Worm (Caenorhabditis elegans) whole organism, L1 larva: Measurements from ENCODE around the gene ogdh-1.

ENCODE experiments used
- C04F5.9 ChIP-seq: sonication (generic microtip); optimal IDR thresholded peaks from 2 replicates; lab custom pipeline; 2016; ENCODE audit warnings: missing genetic modification characterization, missing compliant biosample characterization
- C16A3.4 ChIP-seq: fragments of 150-350 bp; optimal IDR thresholded peaks from 2 replicates; lab custom pipeline; 2014; ENCODE audit warnings: missing biosample characterization, missing genetic modification characterization
- F16B12.6 ChIP-seq: fragments of 150-350 bp; optimal IDR thresholded peaks from 2 replicates; lab custom pipeline; 2014; ENCODE audit warnings: missing biosample characterization, missing genetic modification characterization
- ceh-8 ChIP-seq: fragments of 200-800 bp; sonication (Bioruptor generic); optimal IDR thresholded peaks from 2 replicates; lab custom pipeline; 2018; ENCODE audit warnings: mild to moderate bottlenecking, missing genetic modification characterization, moderate library complexity, missing compliant biosample characterization
- ceh-90 ChIP-seq: sonication (generic microtip); optimal IDR thresholded peaks from 2 replicates; lab custom pipeline; 2016; ENCODE audit warnings: missing genetic modification characterization, missing compliant biosample characterization
- dpl-1 ChIP-seq, 3 experiments: fragments of 150-350 bp in 2 of 3; sonication (generic microtip) in 1 of 3; optimal IDR thresholded peaks; 2 replicates each; lab custom pipeline; 2014 to 2017; ENCODE audit warnings: missing biosample characterization in 3 of 3, missing genetic modification characterization in 3 of 3, missing genetic modification reagents in 3 of 3
- dsc-1 ChIP-seq: sonication (generic microtip); optimal IDR thresholded peaks from 2 replicates; lab custom pipeline; 2016; ENCODE audit warnings: mild to moderate bottlenecking, missing genetic modification characterization, missing compliant biosample characterization
- efl-1 ChIP-seq, 4 experiments: fragments of 150-350 bp; optimal IDR thresholded peaks in 3 of 4; peaks in 1 of 4; 1 replicate in 1 of 4; 2 replicates in 3 of 4; lab custom pipeline; 2014; ENCODE audit warnings: missing biosample characterization in 2 of 4, missing genetic modification characterization in 2 of 4, missing genetic modification reagents in 2 of 4
- efl-3 ChIP-seq: fragments of 200-800 bp; sonication (Bioruptor generic); optimal IDR thresholded peaks from 2 replicates; lab custom pipeline; 2018; ENCODE audit warnings: mild to moderate bottlenecking, missing genetic modification characterization, missing compliant biosample characterization
- egl-13 ChIP-seq: sonication (generic microtip); optimal IDR thresholded peaks from 2 replicates; lab custom pipeline; 2016; ENCODE audit warnings: missing genotype, missing genetic modification reagents, missing genetic modification characterization, missing compliant biosample characterization
- elt-2 ChIP-seq: sonication (generic microtip); optimal IDR thresholded peaks from 2 replicates; lab custom pipeline; 2016; ENCODE audit warnings: missing genetic modification characterization, mild to moderate bottlenecking, inconsistent platforms, missing compliant biosample characterization, missing genetic modification reagents
- ets-5 ChIP-seq: fragments of 200-800 bp; sonication (Bioruptor generic); IDR thresholded peaks from 2 replicates; pipeline ENCODE4 v1.3.6; 2022; ENCODE audit warnings: missing genetic modification characterization, missing compliant biosample characterization
- fkh-4 ChIP-seq: sonication (generic microtip); optimal IDR thresholded peaks from 2 replicates; lab custom pipeline; 2016; ENCODE audit warnings: missing compliant biosample characterization, missing genetic modification characterization, borderline replicate concordance
- fkh-8 ChIP-seq: sonication (generic microtip); optimal IDR thresholded peaks from 2 replicates; lab custom pipeline; 2016; ENCODE audit warnings: mild to moderate bottlenecking, missing genetic modification characterization, missing compliant biosample characterization
- grh-1 ChIP-seq: fragments of 200-800 bp; sonication (Bioruptor generic); IDR thresholded peaks from 2 replicates; pipeline ENCODE4 v1.3.6; 2022; ENCODE audit warnings: missing genetic modification reagents, missing genetic modification characterization, missing compliant biosample characterization
- irx-1 ChIP-seq: sonication (generic microtip); optimal IDR thresholded peaks from 2 replicates; lab custom pipeline; 2016; ENCODE audit warnings: missing genetic modification characterization, missing compliant biosample characterization
- isw-1 ChIP-seq: fragments of 200-800 bp; sonication (Bioruptor generic); IDR thresholded peaks from 2 replicates; pipeline ENCODE4 v1.3.6; 2022; ENCODE audit warnings: missing genetic modification characterization, missing compliant biosample characterization
- jun-1 ChIP-seq: fragments of 150-350 bp; optimal IDR thresholded peaks from 2 replicates; lab custom pipeline; 2014; ENCODE audit warnings: missing biosample characterization, missing genetic modification reagents, missing genetic modification characterization
- lin-13 ChIP-seq: fragments of 150-350 bp; optimal IDR thresholded peaks from 2 replicates; lab custom pipeline; 2014; ENCODE audit warnings: missing biosample characterization, missing genetic modification reagents, missing genetic modification characterization
- lin-14 ChIP-seq: fragments of 200-800 bp; sonication (Bioruptor generic); optimal IDR thresholded peaks from 2 replicates; lab custom pipeline; 2018; ENCODE audit warnings: mild to moderate bottlenecking, missing genetic modification characterization, moderate library complexity, missing compliant biosample characterization
- lin-15B ChIP-seq: fragments of 150-350 bp; sonication (generic microtip); optimal IDR thresholded peaks from 3 replicates; lab custom pipeline; 2014; ENCODE audit warnings: missing biosample characterization, missing genetic modification characterization
- lin-35 ChIP-seq, 2 experiments: fragments of 150-350 bp; optimal IDR thresholded peaks; 2 replicates each; lab custom pipeline; 2014; ENCODE audit warnings: missing biosample characterization in 2 of 2, missing genetic modification characterization in 2 of 2, missing genetic modification reagents in 2 of 2
- lin-39 ChIP-seq: fragments of 150-350 bp; optimal IDR thresholded peaks from 2 replicates; lab custom pipeline; 2014; ENCODE audit warnings: missing biosample characterization, missing genetic modification reagents, missing genetic modification characterization
- lir-3 ChIP-seq: sonication (generic microtip); optimal IDR thresholded peaks from 2 replicates; lab custom pipeline; 2016; ENCODE audit warnings: mild to moderate bottlenecking, missing genetic modification characterization, moderate library complexity, missing compliant biosample characterization; ENCODE audit not compliant: poor library complexity
- lsy-2 ChIP-seq, 2 experiments: fragments of 150-350 bp; optimal IDR thresholded peaks; 2 replicates each; lab custom pipeline; 2014; ENCODE audit warnings: missing biosample characterization in 2 of 2, missing genetic modification characterization in 2 of 2
- mab-9 ChIP-seq: fragments of 200-800 bp; sonication (Bioruptor generic); IDR thresholded peaks from 2 replicates; pipeline ENCODE4 v1.3.6; 2022; ENCODE audit warnings: missing genetic modification reagents, missing genetic modification characterization, missing compliant biosample characterization
- mep-1 ChIP-seq: fragments of 150-350 bp; optimal IDR thresholded peaks from 2 replicates; lab custom pipeline; 2014; ENCODE audit warnings: missing biosample characterization, missing genetic modification characterization
- nhr-11 ChIP-seq: fragments of 150-350 bp; optimal IDR thresholded peaks from 2 replicates; lab custom pipeline; 2014; ENCODE audit warnings: missing biosample characterization, missing genetic modification characterization
- nhr-19 ChIP-seq: fragments of 200-800 bp; sonication (Bioruptor generic); conservative IDR thresholded peaks from 2 replicates; pipeline ENCODE4 v1.3.6; 2022; ENCODE audit warnings: missing genetic modification characterization, missing compliant biosample characterization
- nhr-20 ChIP-seq: sonication (generic microtip); optimal IDR thresholded peaks from 2 replicates; lab custom pipeline; 2016; ENCODE audit warnings: mild to moderate bottlenecking, missing genetic modification characterization, missing compliant biosample characterization
- nhr-47 ChIP-seq: sonication (generic microtip); optimal IDR thresholded peaks from 2 replicates; lab custom pipeline; 2016; ENCODE audit warnings: mild to moderate bottlenecking, missing genetic modification characterization, moderate library complexity, missing compliant biosample characterization
- nhr-71 ChIP-seq: sonication (generic microtip); optimal IDR thresholded peaks from 2 replicates; lab custom pipeline; 2016; ENCODE audit warnings: mild to moderate bottlenecking, missing genetic modification characterization, moderate library complexity, missing compliant biosample characterization
- nhr-85 ChIP-seq: sonication (generic microtip); peaks from one replicate; lab custom pipeline; 2016; ENCODE audit warnings: missing genetic modification characterization, inconsistent platforms, missing compliant biosample characterization
- nhr-90 ChIP-seq: sonication (generic microtip); optimal IDR thresholded peaks from 2 replicates; lab custom pipeline; 2016; ENCODE audit warnings: mild to moderate bottlenecking, missing genetic modification characterization, missing compliant biosample characterization; ENCODE audit not compliant: poor library complexity
- pax-3 ChIP-seq: fragments of 200-800 bp; sonication (Bioruptor generic); optimal IDR thresholded peaks from 2 replicates; lab custom pipeline; 2018; ENCODE audit warnings: mild to moderate bottlenecking, missing genetic modification characterization, moderate library complexity, missing compliant biosample characterization
- rnt-1 ChIP-seq: sonication (generic microtip); optimal IDR thresholded peaks from 2 replicates; lab custom pipeline; 2016; ENCODE audit warnings: mild to moderate bottlenecking, missing genetic modification characterization, moderate library complexity, missing compliant biosample characterization
- snu-23 ChIP-seq: sonication (generic microtip); optimal IDR thresholded peaks from 2 replicates; lab custom pipeline; 2016; ENCODE audit warnings: missing genetic modification characterization, missing compliant biosample characterization
- sox-4 ChIP-seq: sonication (generic microtip); optimal IDR thresholded peaks from 2 replicates; lab custom pipeline; 2016; ENCODE audit warnings: missing genetic modification characterization, missing compliant biosample characterization
- swsn-7 ChIP-seq: sonication (generic microtip); optimal IDR thresholded peaks from 2 replicates; lab custom pipeline; 2016; ENCODE audit warnings: missing genetic modification characterization, missing compliant biosample characterization
- tbx-2 ChIP-seq: sonication (generic microtip); optimal IDR thresholded peaks from 2 replicates; lab custom pipeline; 2016; ENCODE audit warnings: missing genetic modification characterization, missing compliant biosample characterization
- unc-86 ChIP-seq: sonication (generic microtip); optimal IDR thresholded peaks from 2 replicates; lab custom pipeline; 2016; ENCODE audit warnings: missing genetic modification characterization, missing compliant biosample characterization
- unc-98 ChIP-seq: fragments of 200-800 bp; sonication (Bioruptor generic); IDR thresholded peaks from 2 replicates; pipeline ENCODE4 v1.3.6; 2022; ENCODE audit warnings: missing genetic modification characterization, missing compliant biosample characterization
- xbp-1 ChIP-seq: sonication (generic microtip); optimal IDR thresholded peaks from 2 replicates; lab custom pipeline; 2016; ENCODE audit warnings: missing genetic modification characterization, missing compliant biosample characterization
- zip-4 ChIP-seq: fragments of 200-800 bp; sonication (Bioruptor generic); optimal IDR thresholded peaks from 2 replicates; lab custom pipeline; 2018; ENCODE audit warnings: mild to moderate bottlenecking, missing genetic modification characterization, moderate library complexity, missing compliant biosample characterization

The ogdh-1 gene

DNA sequence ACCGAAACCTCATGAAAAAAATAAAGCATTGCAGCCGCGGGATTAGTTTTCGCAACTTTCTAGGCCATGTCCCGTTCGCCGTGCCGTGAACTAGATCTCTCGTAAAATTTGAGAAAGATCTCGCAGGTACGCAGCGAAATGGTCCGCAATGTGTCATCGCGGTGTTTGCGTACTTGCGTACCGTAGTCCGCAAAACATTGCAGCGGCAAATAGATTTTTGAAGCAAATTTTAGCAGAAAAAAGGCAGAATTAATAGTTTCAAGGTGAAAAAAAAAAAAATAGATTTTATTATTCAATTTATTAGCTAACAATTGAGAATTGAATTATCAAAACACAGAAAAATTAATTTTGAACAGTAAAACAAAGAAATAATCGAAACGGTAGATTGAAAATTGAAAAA lies 24.1 kb upstream of the ogdh-1 start (continued):
- TF ChIP-seq dsc-1 (tag; lab: Kevin White, UChicago) (peak; percentile 93), nhr-85 (tag; lab: Kevin White, UChicago) (peak; percentile 95), nhr-71 (tag; lab: Kevin White, UChicago) (peak; percentile 97), elt-2 (tag; lab: Kevin White, UChicago) (peak; percentile 51), dpl-1 (GFP tag; optimal IDR thresholded peaks at IDR 0.05; lab: Kevin White, UChicago) (peak; percentile 58 to 73 (median 73)), zip-4 (peak; percentile 56), nhr-90 (peak; percentile 94), lsy-2 (tag; optimal IDR thresholded peaks at IDR 0.05; lab: Kevin White, UChicago) (peak; percentile 97 to 98), tbx-2 (tag; lab: Kevin White, UChicago) (peak; percentile 92), snu-23 (GFP tag; lab: Kevin White, UChicago) (peak; percentile 89), irx-1 (tag; lab: Kevin White, UChicago) (peak; percentile 85), swsn-7 (tag; lab: Kevin White, UChicago) (peak; percentile 90), lin-35 (GFP tag; optimal IDR thresholded peaks at IDR 0.05; lab: Kevin White, UChicago) (peak; percentile 9 to 67), nhr-47 (tag; lab: Kevin White, UChicago) (peak; percentile 98), ceh-90 (tag; lab: Kevin White, UChicago) (peak; percentile 64), pax-3 (tag; lab: Kevin White, UChicago) (peak; percentile 89), egl-13 (tag; lab: Kevin White, UChicago) (peak; percentile 84), unc-98 (peak; percentile 99), rnt-1 (tag; lab: Kevin White, UChicago) (peak; percentile 90), sox-4 (tag; lab: Kevin White, UChicago) (peak; percentile 82), lin-14 (peak; percentile 91), nhr-11 (tag; lab: Kevin White, UChicago) (peak; percentile 28), F16B12.6 (tag; lab: Kevin White, UChicago) (peak; percentile 74), ets-5 (GFP tag; lab: Robert Waterston, UW) (peak; percentile 75; the same call in 1 of the 2 replicates), fkh-4 (tag; lab: Kevin White, UChicago) (peak; percentile 82)

DNA sequence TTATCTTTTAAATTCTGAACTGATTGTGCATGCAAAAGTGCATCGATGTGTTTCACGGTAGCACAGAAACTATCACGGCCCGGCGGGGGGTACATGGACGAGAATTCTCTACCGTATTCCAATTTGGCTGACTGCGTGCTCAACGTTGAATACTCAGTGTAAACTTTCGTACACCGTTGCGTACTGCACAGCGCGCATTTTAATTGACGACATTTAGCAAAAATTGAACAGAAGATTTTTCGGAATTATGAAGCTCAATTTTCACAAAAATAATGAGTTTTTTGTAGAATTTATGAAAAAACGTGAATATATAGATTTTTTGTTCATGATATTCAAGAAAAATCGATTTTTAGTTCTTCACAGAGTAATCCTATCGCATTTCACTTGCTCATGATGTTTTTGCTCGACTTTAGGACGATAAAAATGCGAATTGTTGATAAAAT lies 21.7 kb upstream of the ogdh-1 start:
- TF ChIP-seq lir-3 = peak; percentile 78
- TF ChIP-seq nhr-71 (tag; lab: Kevin White, UChicago) = peak; percentile 94
- peak; percentile 68 for TF ChIP-seq fkh-4 (tag; lab: Kevin White, UChicago)
- TF ChIP-seq ceh-8 (GFP tag; lab: Kevin White, UChicago) = peak; percentile 68
- TF ChIP-seq nhr-90 = peak; percentile 90
- peak; percentile 49 for TF ChIP-seq lin-15B (tag; lab: Kevin White, UChicago)
- peak; percentile 89 for TF ChIP-seq dsc-1 (tag; lab: Kevin White, UChicago)
- TF ChIP-seq grh-1 = peak; percentile 100
- TF ChIP-seq xbp-1 (tag; lab: Kevin White, UChicago) = peak; percentile 79
- TF ChIP-seq C04F5.9 (tag; lab: Kevin White, UChicago) = peak; percentile 84
- peak; percentile 93 for TF ChIP-seq nhr-85 (tag; lab: Kevin White, UChicago)
- peak; percentile 76 for TF ChIP-seq fkh-8 (tag; lab: Kevin White, UChicago)
- TF ChIP-seq irx-1 (tag; lab: Kevin White, UChicago) = peak; percentile 84
- TF ChIP-seq unc-86 (tag; lab: Kevin White, UChicago) = peak; percentile 79
- peak; percentile 68 for TF ChIP-seq egl-13 (tag; lab: Kevin White, UChicago)
- TF ChIP-seq efl-1 (optimal IDR thresholded peaks at IDR 0.05; lab: Kevin White, UChicago) = peak; percentile 69 to 76
- peak; percentile 50 to 95 for TF ChIP-seq efl-1 (GFP tag; optimal IDR thresholded peaks at IDR 0.05 in 1 of 2; lab: Kevin White, UChicago)
- TF ChIP-seq C16A3.4 (tag; lab: Kevin White, UChicago) = peak; percentile 3
- TF ChIP-seq zip-4 = peak; percentile 63
- TF ChIP-seq isw-1 (GFP tag; lab: Robert Waterston, UW) = peak; percentile 99
- peak; percentile 99 for TF ChIP-seq nhr-19 (GFP tag; lab: Robert Waterston, UW)
- TF ChIP-seq unc-98 = peak; percentile 99
- TF ChIP-seq efl-3 (GFP tag; lab: Kevin White, UChicago) = peak; percentile 64
- TF ChIP-seq dpl-1 (GFP tag; optimal IDR thresholded peaks at IDR 0.05; lab: Kevin White, UChicago) = peak; percentile 47 to 58 (median 50)
- peak; percentile 65 for TF ChIP-seq nhr-11 (tag; lab: Kevin White, UChicago)
- TF ChIP-seq lin-13 (GFP tag; lab: Kevin White, UChicago) = peak; percentile 1
- TF ChIP-seq tbx-2 (tag; lab: Kevin White, UChicago) = peak; percentile 81
- peak; percentile 86 for TF ChIP-seq swsn-7 (tag; lab: Kevin White, UChicago)
- peak; percentile 50 for TF ChIP-seq F16B12.6 (tag; lab: Kevin White, UChicago)
- peak; percentile 84 for TF ChIP-seq lin-14
- TF ChIP-seq mab-9 (GFP tag; lab: Robert Waterston, UW) = peak; percentile 100
- TF ChIP-seq snu-23 (GFP tag; lab: Kevin White, UChicago) = peak; percentile 82
- TF ChIP-seq lin-39 = peak; percentile 24
- TF ChIP-seq jun-1 (tag; lab: Kevin White, UChicago) = peak; percentile 35
- TF ChIP-seq ceh-90 (tag; lab: Kevin White, UChicago) = peak; percentile 66
- peak; percentile 97 for TF ChIP-seq nhr-47 (tag; lab: Kevin White, UChicago)
- TF ChIP-seq pax-3 (tag; lab: Kevin White, UChicago) = peak; percentile 87
- TF ChIP-seq elt-2 (tag; lab: Kevin White, UChicago) = peak; percentile 53
- TF ChIP-seq mep-1 (tag; lab: Kevin White, UChicago) = peak; percentile 5
- peak; percentile 95 to 96 for TF ChIP-seq lsy-2 (tag; optimal IDR thresholded peaks at IDR 0.05; lab: Kevin White, UChicago)
- TF ChIP-seq nhr-20 (tag; lab: Kevin White, UChicago) = peak; percentile 83
- TF ChIP-seq sox-4 (tag; lab: Kevin White, UChicago) = peak; percentile 81
